Worm (Caenorhabditis elegans) whole organism, young adult: ENCODE measurements around the gene T16G12.12.
"Not testable (repeated sequence)": the region's sequence is repeated elsewhere in the genome, so short reads cannot be mapped to it uniquely, and the experiment has no call there.

Experiments
- B0019.2 ChIP-seq: fragments of 200-800 bp; sonication (Bioruptor generic); conservative IDR thresholded peaks from 2 replicates; pipeline ENCODE4 v1.3.6; 2022; ENCODE audit warnings: missing genetic modification reagents, missing genetic modification characterization, missing compliant biosample characterization
- B0035.1 ChIP-seq: sonication (generic microtip); optimal IDR thresholded peaks from 2 replicates; lab custom pipeline; 2016; ENCODE audit warnings: missing genetic modification characterization, mild to moderate bottlenecking, missing compliant biosample characterization, missing genotype, missing genetic modification reagents
- D2030.7 ChIP-seq: fragments of 200-800 bp; sonication (Bioruptor generic); IDR thresholded peaks from 2 replicates; pipeline ENCODE4 v1.3.6; 2022; ENCODE audit warnings: missing genetic modification reagents, missing genetic modification characterization, missing compliant biosample characterization
- F23B12.7 ChIP-seq: sonication (generic microtip); optimal IDR thresholded peaks from 2 replicates; lab custom pipeline; 2017; ENCODE audit warnings: missing genetic modification characterization, mild to moderate bottlenecking, missing compliant biosample characterization, antibody characterized with exemption, moderate library complexity; ENCODE audit not compliant: insufficient read depth
- F33H1.4 ChIP-seq: fragments of 200-800 bp; sonication (Bioruptor generic); IDR thresholded peaks from 2 replicates; pipeline ENCODE4 v1.3.6; 2022; ENCODE audit warnings: missing genetic modification reagents, missing genetic modification characterization, missing compliant biosample characterization
- F37B4.10 ChIP-seq: fragments of 200-800 bp; sonication (Bioruptor generic); IDR thresholded peaks from 2 replicates; pipeline ENCODE4 v1.3.6; 2022; ENCODE audit warnings: missing genetic modification characterization, missing compliant biosample characterization
- F49E8.2 ChIP-seq: sonication (generic microtip); optimal IDR thresholded peaks from 3 replicates; lab custom pipeline; 2017; ENCODE audit warnings: missing genetic modification characterization, mild to moderate bottlenecking, missing compliant biosample characterization, antibody characterized with exemption, moderate library complexity; ENCODE audit not compliant: insufficient read depth
- F57C9.4 ChIP-seq: sonication (generic microtip); optimal IDR thresholded peaks from 2 replicates; lab custom pipeline; 2017; ENCODE audit warnings: mild to moderate bottlenecking, missing genetic modification characterization, missing compliant biosample characterization
- K12H6.12 ChIP-seq: fragments of 200-800 bp; sonication (Bioruptor generic); optimal IDR thresholded peaks from 2 replicates; lab custom pipeline; 2018; ENCODE audit warnings: mild to moderate bottlenecking, missing genetic modification characterization, missing compliant biosample characterization
- T07F8.4 ChIP-seq: sonication (generic microtip); optimal IDR thresholded peaks from 2 replicates; lab custom pipeline; 2016; ENCODE audit warnings: mild to moderate bottlenecking, missing genetic modification characterization, moderate library complexity, missing compliant biosample characterization
- Y79H2A.3 ChIP-seq: fragments of 200-800 bp; sonication (Bioruptor generic); conservative IDR thresholded peaks from 2 replicates; pipeline ENCODE4 v1.3.6; 2022; ENCODE audit warnings: missing genetic modification reagents, missing genetic modification characterization, missing compliant biosample characterization
- Y95B8A.8 ChIP-seq: fragments of 200-800 bp; sonication (Bioruptor generic); IDR thresholded peaks from 2 replicates; pipeline ENCODE4 v1.3.6; 2022; ENCODE audit warnings: missing genetic modification reagents, missing genetic modification characterization, missing compliant biosample characterization
- akir-1 ChIP-seq: fragments of 200-800 bp; sonication (Bioruptor generic); optimal IDR thresholded peaks from 2 replicates; lab custom pipeline; 2018; ENCODE audit warnings: mild to moderate bottlenecking, missing genetic modification characterization, moderate library complexity, missing compliant biosample characterization
- athp-1 ChIP-seq: sonication (generic microtip); optimal IDR thresholded peaks from 2 replicates; lab custom pipeline; 2017; ENCODE audit warnings: mild to moderate bottlenecking, missing genetic modification characterization, missing compliant biosample characterization
- attf-5 ChIP-seq: fragments of 200-800 bp; sonication (Bioruptor generic); optimal IDR thresholded peaks from 2 replicates; lab custom pipeline; 2018; ENCODE audit warnings: mild to moderate bottlenecking, missing genetic modification characterization, missing compliant biosample characterization
- bed-1 ChIP-seq: fragments of 200-800 bp; sonication (Bioruptor generic); IDR thresholded peaks from 2 replicates; pipeline ENCODE4 v1.3.6; 2022; ENCODE audit warnings: missing genetic modification reagents, missing genetic modification characterization, missing compliant biosample characterization
- ceh-58 ChIP-seq: fragments of 200-800 bp; sonication (Bioruptor generic); IDR thresholded peaks from 2 replicates; pipeline ENCODE4 v1.3.6; 2022; ENCODE audit warnings: missing genetic modification characterization, missing compliant biosample characterization
- ceh-79 ChIP-seq: sonication (generic microtip); optimal IDR thresholded peaks from 2 replicates; lab custom pipeline; 2017; ENCODE audit warnings: mild to moderate bottlenecking, missing genetic modification characterization, missing compliant biosample characterization
- hlh-12 ChIP-seq: sonication (generic microtip); optimal IDR thresholded peaks from 2 replicates; lab custom pipeline; 2016; ENCODE audit warnings: missing genetic modification characterization, missing compliant biosample characterization
- hmg-20 ChIP-seq: fragments of 200-800 bp; sonication (Bioruptor generic); IDR thresholded peaks from 2 replicates; pipeline ENCODE4 v1.3.6; 2022; ENCODE audit warnings: missing genetic modification reagents, missing genetic modification characterization, missing compliant biosample characterization
- lag-1 ChIP-seq: fragments of 200-800 bp; sonication (Bioruptor generic); IDR thresholded peaks from 2 replicates; pipeline ENCODE4 v1.3.6; 2022; ENCODE audit warnings: missing genetic modification reagents, missing genetic modification characterization, missing compliant biosample characterization
- lin-26 ChIP-seq: fragments of 200-800 bp; sonication (Bioruptor generic); IDR thresholded peaks from 2 replicates; pipeline ENCODE4 v1.3.6; 2022; ENCODE audit warnings: missing genetic modification reagents, missing genetic modification characterization, missing compliant biosample characterization
- lin-54 ChIP-seq: fragments of 200-800 bp; sonication (Bioruptor generic); optimal IDR thresholded peaks from 2 replicates; lab custom pipeline; 2018; ENCODE audit warnings: mild to moderate bottlenecking, missing genetic modification characterization, missing compliant biosample characterization
- lir-1 ChIP-seq: fragments of 200-800 bp; sonication (Bioruptor generic); conservative IDR thresholded peaks from 2 replicates; pipeline ENCODE4 v1.3.6; 2022; ENCODE audit warnings: missing genetic modification reagents, missing genetic modification characterization, missing compliant biosample characterization
- madf-3 ChIP-seq: fragments of 200-800 bp; sonication (Bioruptor generic); IDR thresholded peaks from 2 replicates; pipeline ENCODE4 v1.3.6; 2022; ENCODE audit warnings: missing genetic modification reagents, missing genetic modification characterization, missing compliant biosample characterization
- mel-28 ChIP-seq: sonication (generic microtip); optimal IDR thresholded peaks from 2 replicates; lab custom pipeline; 2016; ENCODE audit warnings: borderline replicate concordance, mild to moderate bottlenecking, missing genetic modification characterization, missing compliant biosample characterization
- nhr-80 ChIP-seq: sonication (generic microtip); optimal IDR thresholded peaks from 2 replicates; lab custom pipeline; 2016; ENCODE audit warnings: missing genetic modification characterization, missing compliant biosample characterization
- snpc-1.1 ChIP-seq: sonication (generic microtip); optimal IDR thresholded peaks from 2 replicates; lab custom pipeline; 2017; ENCODE audit warnings: missing genetic modification characterization, mild to moderate bottlenecking, missing compliant biosample characterization, antibody characterized with exemption, moderate library complexity, missing genotype, missing genetic modification reagents; ENCODE audit not compliant: insufficient read depth
- tbp1 ChIP-seq: fragments of 200-800 bp; sonication (Bioruptor generic); optimal IDR thresholded peaks from 2 replicates; lab custom pipeline; 2018; ENCODE audit warnings: mild to moderate bottlenecking, missing genetic modification characterization, missing compliant biosample characterization
- zim-3 ChIP-seq: sonication (generic microtip); optimal IDR thresholded peaks from 2 replicates; lab custom pipeline; 2017; ENCODE audit warnings: mild to moderate bottlenecking, missing genetic modification characterization, moderate library complexity, missing compliant biosample characterization
- ztf-26 ChIP-seq: sonication (generic microtip); optimal IDR thresholded peaks from 2 replicates; lab custom pipeline; 2017; ENCODE audit warnings: missing genetic modification characterization, missing compliant biosample characterization

The T16G12.12 gene

ce11 chrIII:10040013-10040412 is 13.4 kb upstream of the T16G12.12 start, which contains the start of gene T16G12.7:
TSS of gene T16G12.7 (minus strand) at chrIII:10040113.
- no peak for TF ChIP-seq zim-3 (tag; lab: Kevin White, UChicago)
- no peak for TF ChIP-seq ceh-58

- TF ChIP-seq nhr-80 (tag; lab: Kevin White, UChicago) (peak; percentile 68), hlh-12 (tag; lab: Kevin White, UChicago) (no peak), tbp1 (GFP tag; lab: Kevin White, UChicago) (no peak), mel-28 (tag; lab: Kevin White, UChicago) (no peak), Y79H2A.3 (GFP tag; lab: Robert Waterston, UW) (no peak), madf-3 (GFP tag; lab: Robert Waterston, UW) (no peak)
Measured at ce11 chrIII:10049682-10050081, 3.7 kb upstream of the T16G12.12 start, which contains the start of gene T16G12.1. TSS of gene T16G12.1 (minus strand) at chrIII:10049857.

- not testable (repeated sequence) for TF ChIP-seq K12H6.12; F49E8.2 (tag; lab: Kevin White, UChicago); F37B4.10 (GFP tag; lab: Robert Waterston, UW)
Measured at ce11 chrIII:10050321-10050720, 3.1 kb upstream of the T16G12.12 start, which contains the start of gene T16G12.3. TSS of gene T16G12.3 (plus strand) at chrIII:10050621.

ce11 chrIII:10056033-10056432 is 2.6 kb downstream of the T16G12.12 start, which contains the start of gene T16G12.10:
TSS of gene T16G12.10 (minus strand) at chrIII:10056133.
- TF ChIP-seq attf-5, result no peak
- TF ChIP-seq lir-1 (GFP tag; lab: Robert Waterston, UW), result no peak
- no peak for TF ChIP-seq D2030.7 (GFP tag; lab: Robert Waterston, UW)
- TF ChIP-seq ztf-26 (tag; lab: Kevin White, UChicago), result no peak
- TF ChIP-seq T07F8.4, result no peak
- TF ChIP-seq snpc-1.1, result no peak
- no peak for TF ChIP-seq bed-1 (GFP tag; lab: Robert Waterston, UW)
- TF ChIP-seq Y95B8A.8 (GFP tag; lab: Robert Waterston, UW), result no peak

- TF ChIP-seq lag-1 (GFP tag; lab: Robert Waterston, UW), result no peak
- no peak for TF ChIP-seq lin-26 (GFP tag; lab: Robert Waterston, UW)
- TF ChIP-seq hmg-20 (GFP tag; lab: Robert Waterston, UW), result no peak
- TF ChIP-seq lin-54 (GFP tag; lab: Kevin White, UChicago), result no peak
- no peak for TF ChIP-seq F37B4.10 (GFP tag; lab: Robert Waterston, UW)
- no peak for TF ChIP-seq F57C9.4 (tag; lab: Kevin White, UChicago)
- no peak for TF ChIP-seq F23B12.7 (tag; lab: Kevin White, UChicago)
- no peak for TF ChIP-seq F33H1.4
- no peak for TF ChIP-seq ztf-26 (tag; lab: Kevin White, UChicago)
- TF ChIP-seq akir-1 (GFP tag; lab: Kevin White, UChicago), result no peak
- no peak for TF ChIP-seq B0019.2 (GFP tag; lab: Robert Waterston, UW)
- TF ChIP-seq ceh-79 (tag; lab: Kevin White, UChicago), result no peak
- TF ChIP-seq B0035.1 (tag; lab: Kevin White, UChicago), result no peak
- TF ChIP-seq madf-3 (GFP tag; lab: Robert Waterston, UW), result no peak
- TF ChIP-seq F49E8.2 (tag; lab: Kevin White, UChicago), result no peak
- TF ChIP-seq athp-1 (tag; lab: Kevin White, UChicago), result no peak
Measured at ce11 chrIII:10057518-10057917, 4.1 kb downstream of the T16G12.12 start, which contains the start of gene T16G12.4. TSS of gene T16G12.4 (plus strand) at chrIII:10057818.
